5 fruit fly cellular contexts compared by ENCODE assay signal in genomic region chr3R:13806710-13807093, dm6.
TF ChIP-seq lines count a peak whose summit lies in the region.

No protein-coding gene starts in this region.

- TF ChIP-seq CTCF in whole organism, embryonic (GFP tag; optimal IDR thresholded peaks at IDR 0.05; lab: Kevin White, UChicago) = no peak

TF ChIP-seq in whole organism, 6 proteins besides CTCF, POLR2A, EP300 and RAD21:
- TF ChIP-seq psq (optimal IDR thresholded peaks at IDR 0.05; lab: Kevin White, UChicago) (no peak), pan (optimal IDR thresholded peaks at IDR 0.05; lab: Kevin White, UChicago) (peak; percentile 25)
TF ChIP-seq in whole organism: peak in this region for 1.

TF ChIP-seq in whole organism, embryonic, 481 proteins besides CTCF, POLR2A, EP300 and RAD21 (continues in another document):
- TF ChIP-seq CG30403 (GFP tag; optimal IDR thresholded peaks at IDR 0.05; lab: Kevin White, UChicago) = peak; percentile 5
- TF ChIP-seq phol (tag; optimal IDR thresholded peaks at IDR 0.05; lab: Kevin White, UChicago) = peak; percentile 7
- peak; percentile 29 for TF ChIP-seq dmrt99B (tag; optimal IDR thresholded peaks at IDR 0.05; lab: Kevin White, UChicago)
- TF ChIP-seq D19A (tag; optimal IDR thresholded peaks at IDR 0.05; lab: Kevin White, UChicago) = peak; percentile 13
- TF ChIP-seq CG30431 (GFP tag; optimal IDR thresholded peaks at IDR 0.05; lab: Kevin White, UChicago) = no peak
- TF ChIP-seq HmgD (GFP tag; optimal IDR thresholded peaks at IDR 0.05; lab: Kevin White, UChicago) = no peak
- TF ChIP-seq gem (tag; optimal IDR thresholded peaks at IDR 0.05; lab: Kevin White, UChicago) = peak; percentile 34
- TF ChIP-seq Xrp1 (GFP tag; IDR thresholded peaks at IDR 0.05; lab: Robert Waterston, UW) = peak; percentile 11; the same call in 1 of the 2 replicates
- 0 out of 3 replicates have a peak, but pooled peaks have one; percentile 23 for TF ChIP-seq CG17361 (GFP tag; IDR thresholded peaks at IDR 0.05; lab: Robert Waterston, UW)
- 0 out of 3 replicates have a peak, but pooled peaks have one; percentile 17 for TF ChIP-seq row (GFP tag; IDR thresholded peaks at IDR 0.05; lab: Robert Waterston, UW)
- TF ChIP-seq aop (GFP tag; IDR thresholded peaks at IDR 0.05; lab: Robert Waterston, UW) = no peak
- no peak for TF ChIP-seq D (optimal IDR thresholded peaks at IDR 0.05; lab: Kevin White, UChicago)
- TF ChIP-seq D (GFP tag; optimal IDR thresholded peaks at IDR 0.05; lab: Kevin White, UChicago) = no peak
- TF ChIP-seq eve (GFP tag; optimal IDR thresholded peaks at IDR 0.05; lab: Kevin White, UChicago) = peak in 1 of 2 experiments; percentile 46
- TF ChIP-seq Hr51 (GFP tag; optimal IDR thresholded peaks at IDR 0.05; lab: Kevin White, UChicago) = peak in 1 of 2 experiments; percentile 18
- TF ChIP-seq bsh (GFP tag; optimal IDR thresholded peaks at IDR 0.05; lab: Kevin White, UChicago) = peak in 1 of 2 experiments; percentile 1
- peak; percentile 19 for TF ChIP-seq CG7556 (GFP tag; optimal IDR thresholded peaks at IDR 0.05; lab: Kevin White, UChicago)
- no peak for TF ChIP-seq CG8924 (tag; optimal IDR thresholded peaks at IDR 0.05; lab: Kevin White, UChicago)
- peak; percentile 18 for TF ChIP-seq CG2678 (tag; optimal IDR thresholded peaks at IDR 0.05; lab: Kevin White, UChicago)
- TF ChIP-seq CG11504 (tag; optimal IDR thresholded peaks at IDR 0.05; lab: Kevin White, UChicago) = peak; percentile 28
- no peak for TF ChIP-seq CG13424 (tag; optimal IDR thresholded peaks at IDR 0.05; lab: Kevin White, UChicago)
- TF ChIP-seq sens (GFP tag; lab: Kevin White, UChicago) = peak; percentile 66

TF ChIP-seq in whole organism, prepupa, 60 proteins besides CTCF, POLR2A, EP300 and RAD21 (continues in another document):
- TF ChIP-seq CG4318 (GFP tag; optimal IDR thresholded peaks at IDR 0.05; lab: Kevin White, UChicago) (peak; percentile 84), CG11762 (GFP tag; optimal IDR thresholded peaks at IDR 0.05; lab: Kevin White, UChicago; ENCODE audit: insufficient read depth) (peak; percentile 46), spab (GFP tag; optimal IDR thresholded peaks at IDR 0.05; lab: Kevin White, UChicago) (peak; percentile 32), Sox15 (GFP tag; optimal IDR thresholded peaks at IDR 0.05; lab: Kevin White, UChicago) (no peak), CG1621 (tag; optimal IDR thresholded peaks at IDR 0.05; lab: Kevin White, UChicago) (no peak), CG10631 (GFP tag; optimal IDR thresholded peaks at IDR 0.05; lab: Kevin White, UChicago) (peak; percentile 55), CG8319 (GFP tag; optimal IDR thresholded peaks at IDR 0.05; lab: Kevin White, UChicago) (no peak), pdm3 (GFP tag; optimal IDR thresholded peaks at IDR 0.05; lab: Kevin White, UChicago) (peak; percentile 75), achi (GFP tag; optimal IDR thresholded peaks at IDR 0.05; lab: Kevin White, UChicago) (peak; percentile 68), Ets21C (GFP tag; optimal IDR thresholded peaks at IDR 0.05; lab: Kevin White, UChicago) (peak; percentile 21), Met (GFP tag; optimal IDR thresholded peaks at IDR 0.05; lab: Kevin White, UChicago) (peak; percentile 55), dsx (GFP tag; optimal IDR thresholded peaks at IDR 0.05; lab: Kevin White, UChicago; ENCODE audit: poor library complexity, severe bottlenecking) (no peak), Eip93F (GFP tag; optimal IDR thresholded peaks at IDR 0.05; lab: Kevin White, UChicago) (no peak), CG11294 (GFP tag; IDR thresholded peaks at IDR 0.05; lab: Robert Waterston, UW) (peak; percentile 25; the same call in 1 of the 2 replicates), fd59A (GFP tag; optimal IDR thresholded peaks at IDR 0.05; lab: Kevin White, UChicago) (peak; percentile 33), Sox102F (GFP tag; optimal IDR thresholded peaks at IDR 0.05; lab: Kevin White, UChicago) (peak; percentile 44), CG10669 (GFP tag; optimal IDR thresholded peaks at IDR 0.05; lab: Kevin White, UChicago) (peak; percentile 23), svp (GFP tag; lab: Kevin White, UChicago) (peak; percentile 73), CG6808 (GFP tag; optimal IDR thresholded peaks at IDR 0.05; lab: Kevin White, UChicago) (peak; percentile 5), fd85E (GFP tag; optimal IDR thresholded peaks at IDR 0.05; lab: Kevin White, UChicago) (no peak), ss (GFP tag; optimal IDR thresholded peaks at IDR 0.05; lab: Kevin White, UChicago) (peak in 1 of 2 experiments; percentile 25), Smox (GFP tag; optimal IDR thresholded peaks at IDR 0.05; lab: Kevin White, UChicago) (peak; percentile 44)

TF ChIP-seq in whole organism, pupa, 21 proteins besides CTCF, POLR2A, EP300 and RAD21:
- peak; percentile 35; the same call in 2 of the 3 replicates for TF ChIP-seq CG4496 (GFP tag; IDR thresholded peaks at IDR 0.05; lab: Robert Waterston, UW)
- peak; percentile 25 for TF ChIP-seq CG15710 (tag; optimal IDR thresholded peaks at IDR 0.05; lab: Kevin White, UChicago)
- peak; percentile 61 for TF ChIP-seq CG8301 (tag; optimal IDR thresholded peaks at IDR 0.05; lab: Kevin White, UChicago)
- TF ChIP-seq CG32121 (GFP tag; IDR thresholded peaks at IDR 0.05; lab: Robert Waterston, UW) = peak; percentile 49
- TF ChIP-seq Ets98B (GFP tag; IDR thresholded peaks at IDR 0.05; lab: Robert Waterston, UW) = no peak; the same call in 1 of the 2 replicates
- peak; percentile 20 for TF ChIP-seq CG34367 (tag; optimal IDR thresholded peaks at IDR 0.05; lab: Kevin White, UChicago)
- TF ChIP-seq D1 (tag; optimal IDR thresholded peaks at IDR 0.05; lab: Kevin White, UChicago) = no peak
- peak; percentile 23 for TF ChIP-seq Snoo (tag; optimal IDR thresholded peaks at IDR 0.05; lab: Kevin White, UChicago)
- no peak for TF ChIP-seq fd96Ca (GFP tag; IDR thresholded peaks at IDR 0.05; lab: Robert Waterston, UW)
- TF ChIP-seq CG12605 (GFP tag; IDR thresholded peaks at IDR 0.05; lab: Robert Waterston, UW) = peak; percentile 54
- TF ChIP-seq gl (tag; optimal IDR thresholded peaks at IDR 0.05; lab: Kevin White, UChicago) = no peak
- TF ChIP-seq EcR (GFP tag; optimal IDR thresholded peaks at IDR 0.05; lab: Kevin White, UChicago) = no peak
- no peak for TF ChIP-seq rn (GFP tag; IDR thresholded peaks at IDR 0.05; lab: Robert Waterston, UW)
- TF ChIP-seq CG13204 (GFP tag; optimal IDR thresholded peaks at IDR 0.05; lab: Kevin White, UChicago) = no peak
- peak; percentile 60 for TF ChIP-seq Pif1A (GFP tag; optimal IDR thresholded peaks at IDR 0.05; lab: Kevin White, UChicago)
- no peak for TF ChIP-seq CG10348 (GFP tag; IDR thresholded peaks at IDR 0.05; lab: Robert Waterston, UW)
- TF ChIP-seq CG9948 (tag; optimal IDR thresholded peaks at IDR 0.05; lab: Kevin White, UChicago) = peak; percentile 51
- TF ChIP-seq CG14655 (GFP tag; optimal IDR thresholded peaks at IDR 0.05; lab: Kevin White, UChicago) = peak; percentile 78
- TF ChIP-seq CG8159 (tag; optimal IDR thresholded peaks at IDR 0.05; lab: Kevin White, UChicago) = peak; percentile 34
- peak; percentile 21 for TF ChIP-seq CG17806 (tag; optimal IDR thresholded peaks at IDR 0.05; lab: Kevin White, UChicago)
- peak; percentile 39 for TF ChIP-seq Pif1B (GFP tag; optimal IDR thresholded peaks at IDR 0.05; lab: Kevin White, UChicago)

TF ChIP-seq in whole organism, wandering third instar larva, 38 proteins besides CTCF, POLR2A, EP300 and RAD21:
- TF ChIP-seq Hnf4 (GFP tag; optimal IDR thresholded peaks at IDR 0.05; lab: Kevin White, UChicago) = no peak
- no peak for TF ChIP-seq Hr83 (GFP tag; optimal IDR thresholded peaks at IDR 0.05; lab: Kevin White, UChicago; ENCODE audit: poor library complexity, severe bottlenecking)
- no peak for TF ChIP-seq sv (GFP tag; optimal IDR thresholded peaks at IDR 0.05; lab: Kevin White, UChicago)
- no peak for TF ChIP-seq jim (GFP tag; optimal IDR thresholded peaks at IDR 0.05; lab: Kevin White, UChicago)
- TF ChIP-seq fru (GFP tag; optimal IDR thresholded peaks at IDR 0.05; lab: Kevin White, UChicago) = peak; percentile 13
- no peak for TF ChIP-seq sage (GFP tag; optimal IDR thresholded peaks at IDR 0.05; lab: Kevin White, UChicago)
- TF ChIP-seq foxo (GFP tag; optimal IDR thresholded peaks at IDR 0.05; lab: Kevin White, UChicago) = peak in 1 of 2 experiments; percentile 2
